Worm (Caenorhabditis elegans) whole organism, late embryonic: ENCODE measurements around the gene srr-3.

Source experiments
- C08G9.2 ChIP-seq: sonication (generic microtip); optimal IDR thresholded peaks from 2 replicates; lab custom pipeline; 2016; ENCODE audit warnings: mild to moderate bottlenecking, missing genetic modification characterization, moderate library complexity, missing compliant biosample characterization
- C38D4.7 ChIP-seq: fragments of 200-800 bp; sonication (Bioruptor generic); optimal IDR thresholded peaks from 2 replicates; lab custom pipeline; 2018; ENCODE audit warnings: mild to moderate bottlenecking, missing genetic modification characterization, moderate library complexity, missing compliant biosample characterization
- ama-1 ChIP-seq: fragments of 150-350 bp; optimal IDR thresholded peaks from 2 replicates; lab custom pipeline; 2014
- ceh-14 ChIP-seq: sonication (generic microtip); optimal IDR thresholded peaks from 2 replicates; lab custom pipeline; 2016; ENCODE audit warnings: missing genotype, missing genetic modification characterization, missing compliant biosample characterization
- ceh-18 ChIP-seq: sonication (generic microtip); optimal IDR thresholded peaks from 2 replicates; lab custom pipeline; 2016; ENCODE audit warnings: missing genetic modification characterization, missing compliant biosample characterization
- ceh-19 ChIP-seq: fragments of 200-800 bp; sonication (Bioruptor generic); optimal IDR thresholded peaks from 2 replicates; lab custom pipeline; 2018; ENCODE audit warnings: mild to moderate bottlenecking, missing genetic modification characterization, missing compliant biosample characterization
- ceh-30 ChIP-seq: fragments of 150-350 bp; optimal IDR thresholded peaks from 2 replicates; lab custom pipeline; 2014; ENCODE audit warnings: missing biosample characterization, missing genetic modification characterization
- ceh-45 ChIP-seq: fragments of 200-800 bp; sonication (Bioruptor generic); IDR thresholded peaks from 2 replicates; pipeline ENCODE4 v1.3.6; 2022; ENCODE audit warnings: missing genetic modification reagents, missing genetic modification characterization, missing compliant biosample characterization
- ceh-6 ChIP-seq: fragments of 200-800 bp; sonication (Bioruptor generic); optimal IDR thresholded peaks from 2 replicates; lab custom pipeline; 2018; ENCODE audit warnings: mild to moderate bottlenecking, missing genetic modification characterization, missing compliant biosample characterization
- ceh-9 ChIP-seq: sonication (generic microtip); optimal IDR thresholded peaks from 2 replicates; lab custom pipeline; 2016; ENCODE audit warnings: mild to moderate bottlenecking, missing genetic modification characterization, inconsistent platforms, missing compliant biosample characterization
- che-1 ChIP-seq: sonication (generic microtip); optimal IDR thresholded peaks from 2 replicates; lab custom pipeline; 2016; ENCODE audit warnings: mild to moderate bottlenecking, missing genetic modification characterization, missing compliant biosample characterization
- dmd-4 ChIP-seq: sonication (generic microtip); optimal IDR thresholded peaks from 2 replicates; lab custom pipeline; 2016; ENCODE audit warnings: borderline replicate concordance, missing genetic modification characterization, missing compliant biosample characterization
- ets-4 ChIP-seq: sonication (generic microtip); optimal IDR thresholded peaks from 2 replicates; lab custom pipeline; 2016; ENCODE audit warnings: missing genetic modification characterization, missing compliant biosample characterization
- fax-1 ChIP-seq: sonication (generic microtip); optimal IDR thresholded peaks from 2 replicates; lab custom pipeline; 2016; ENCODE audit warnings: missing genotype, missing genetic modification characterization, missing compliant biosample characterization
- fkh-10 ChIP-seq: fragments of 150-350 bp; optimal IDR thresholded peaks from 2 replicates; lab custom pipeline; 2014; ENCODE audit warnings: missing biosample characterization, missing genetic modification reagents, missing genetic modification characterization
- fkh-6 ChIP-seq: sonication (generic microtip); optimal IDR thresholded peaks from 2 replicates; lab custom pipeline; 2016; ENCODE audit warnings: missing genetic modification characterization, missing compliant biosample characterization
- gmeb-2 ChIP-seq: sonication (generic microtip); optimal IDR thresholded peaks from 2 replicates; lab custom pipeline; 2016; ENCODE audit warnings: missing genetic modification characterization, inconsistent platforms, missing compliant biosample characterization
- hlh-30 ChIP-seq: sonication (generic microtip); optimal IDR thresholded peaks from 2 replicates; lab custom pipeline; 2017; ENCODE audit warnings: antibody characterized with exemption, missing genetic modification characterization, missing compliant biosample characterization; ENCODE audit not compliant: insufficient read depth
- hlh-8 ChIP-seq: sonication (generic microtip); optimal IDR thresholded peaks from 2 replicates; lab custom pipeline; 2016; ENCODE audit warnings: missing genotype, missing genetic modification characterization, missing compliant biosample characterization
- lim-6 ChIP-seq: sonication (generic microtip); optimal IDR thresholded peaks from 2 replicates; lab custom pipeline; 2016; ENCODE audit warnings: missing genetic modification characterization, missing compliant biosample characterization
- lin-11 ChIP-seq: fragments of 200-800 bp; sonication (Bioruptor generic); optimal IDR thresholded peaks from 2 replicates; lab custom pipeline; 2018; ENCODE audit warnings: mild to moderate bottlenecking, missing genetic modification characterization, missing compliant biosample characterization
- nfya-1 ChIP-seq: sonication (generic microtip); optimal IDR thresholded peaks from 2 replicates; lab custom pipeline; 2017; ENCODE audit warnings: missing genetic modification characterization, mild to moderate bottlenecking, missing compliant biosample characterization, antibody characterized with exemption, moderate library complexity
- nhr-11 ChIP-seq: fragments of 150-350 bp; optimal IDR thresholded peaks from 2 replicates; lab custom pipeline; 2014; ENCODE audit warnings: missing biosample characterization, missing genetic modification characterization
- nhr-232 ChIP-seq: sonication (generic microtip); optimal IDR thresholded peaks from 2 replicates; lab custom pipeline; 2016; ENCODE audit warnings: missing genetic modification characterization, missing compliant biosample characterization
- npax-4 ChIP-seq: sonication (generic microtip); optimal IDR thresholded peaks from 2 replicates; lab custom pipeline; 2016; ENCODE audit warnings: missing genetic modification characterization, missing compliant biosample characterization
- pax-1 ChIP-seq: fragments of 150-350 bp; optimal IDR thresholded peaks from 2 replicates; lab custom pipeline; 2014; ENCODE audit warnings: missing biosample characterization, missing genetic modification characterization
- pha-2 ChIP-seq: sonication (generic microtip); optimal IDR thresholded peaks from 2 replicates; lab custom pipeline; 2017; ENCODE audit warnings: mild to moderate bottlenecking, missing genetic modification characterization, missing compliant biosample characterization
- pha-4 ChIP-seq: fragments of 150-350 bp; optimal IDR thresholded peaks from 2 replicates; lab custom pipeline; 2018; ENCODE audit warnings: missing biosample characterization, missing genetic modification reagents, missing genetic modification characterization
- pqm-1 ChIP-seq: sonication (generic microtip); optimal IDR thresholded peaks from 2 replicates; lab custom pipeline; 2016; ENCODE audit warnings: missing genetic modification characterization, missing compliant biosample characterization
- rnt-1 ChIP-seq: sonication (generic microtip); optimal IDR thresholded peaks from 2 replicates; lab custom pipeline; 2016; ENCODE audit warnings: missing genetic modification characterization, missing compliant biosample characterization
- sox-2 ChIP-seq: fragments of 200-800 bp; sonication (Bioruptor generic); IDR thresholded peaks from 2 replicates; pipeline ENCODE4 v1.3.6; 2022; ENCODE audit warnings: missing genetic modification reagents, missing genetic modification characterization, missing compliant biosample characterization
- syd-9 ChIP-seq: sonication (generic microtip); optimal IDR thresholded peaks from 2 replicates; lab custom pipeline; 2016; ENCODE audit warnings: mild to moderate bottlenecking, missing genetic modification characterization, moderate library complexity, missing compliant biosample characterization
- tbx-2 ChIP-seq: sonication (generic microtip); optimal IDR thresholded peaks from 2 replicates; lab custom pipeline; 2016; ENCODE audit warnings: missing genetic modification characterization, missing compliant biosample characterization
- ttx-3 ChIP-seq: sonication (generic microtip); optimal IDR thresholded peaks from 2 replicates; lab custom pipeline; 2016; ENCODE audit warnings: missing genetic modification reagents, missing genetic modification characterization, missing compliant biosample characterization
- unc-55 ChIP-seq: sonication (generic microtip); optimal IDR thresholded peaks from 2 replicates; lab custom pipeline; 2017; ENCODE audit warnings: missing biosample characterization, missing genetic modification reagents, missing genetic modification characterization
- unc-86 ChIP-seq: sonication (generic microtip); optimal IDR thresholded peaks from 2 replicates; lab custom pipeline; 2016; ENCODE audit warnings: missing genetic modification characterization, missing compliant biosample characterization
- ztf-16 ChIP-seq: sonication (generic microtip); optimal IDR thresholded peaks from 2 replicates; lab custom pipeline; 2017; ENCODE audit warnings: missing genetic modification characterization, missing compliant biosample characterization

Gene srr-3

ce11 chrV:16480919-16481630 is 27.5 kb downstream of the srr-3 start, which contains the start of the genes F57E7.4 and spig-6:
Gene F57E7.4 (minus strand): TSS chrV:16481019.
Gene spig-6 (plus strand): TSS chrV:16481580.
- TF ChIP-seq lin-11 (tag; lab: Kevin White, UChicago) (no peak), sox-2 (GFP tag; lab: Robert Waterston, UW) (no peak), ceh-18 (tag; lab: Kevin White, UChicago) (no peak)

- TF ChIP-seq ceh-14 (tag; lab: Kevin White, UChicago) (no peak), ceh-30 (no peak), nhr-232 (tag; lab: Kevin White, UChicago) (no peak), fkh-6 (tag; lab: Kevin White, UChicago) (no peak), ttx-3 (tag; lab: Kevin White, UChicago) (no peak), ets-4 (no peak), ceh-6 (GFP tag; lab: Kevin White, UChicago) (no peak), syd-9 (tag; lab: Kevin White, UChicago) (no peak), ztf-16 (tag; lab: Kevin White, UChicago) (no peak), tbx-2 (no peak), hlh-30 (tag; lab: Kevin White, UChicago) (no peak), C38D4.7 (GFP tag; lab: Kevin White, UChicago) (no peak), ceh-45 (no peak), pax-1 (tag; lab: Kevin White, UChicago) (no peak), pha-2 (no peak), unc-86 (tag; lab: Kevin White, UChicago) (no peak), fkh-10 (GFP tag; lab: Kevin White, UChicago) (no peak), fax-1 (tag; lab: Kevin White, UChicago) (no peak)
Observed at ce11 chrV:16479275-16479674, 29.3 kb downstream of the srr-3 start, which contains the start of gene T08G3.11. Gene T08G3.11 (minus strand): TSS chrV:16479375.

- TF ChIP-seq ama-1 (lab: Kevin White, UChicago): no peak
- TF ChIP-seq npax-4 (tag; lab: Kevin White, UChicago): no peak
Observed at ce11 chrV:16471995-16472563, 36.5 kb downstream of the srr-3 start, which contains the start of gene srw-35. Gene srw-35 (plus strand): TSS chrV:16472513.

- TF ChIP-seq nhr-232 (tag; lab: Kevin White, UChicago): no peak
- TF ChIP-seq nfya-1 (tag; lab: Kevin White, UChicago): no peak
- no peak for TF ChIP-seq gmeb-2 (tag; lab: Kevin White, UChicago)
- no peak for TF ChIP-seq unc-55 (GFP tag; lab: Kevin White, UChicago)
- no peak for TF ChIP-seq C08G9.2 (tag; lab: Kevin White, UChicago)
- no peak for TF ChIP-seq che-1 (tag; lab: Kevin White, UChicago)
- no peak for TF ChIP-seq rnt-1 (tag; lab: Kevin White, UChicago)
- TF ChIP-seq pqm-1 (tag; lab: Kevin White, UChicago): no peak
- no peak for TF ChIP-seq sox-2 (GFP tag; lab: Robert Waterston, UW)
- no peak for TF ChIP-seq nhr-11 (tag; lab: Kevin White, UChicago)
- TF ChIP-seq lim-6 (tag; lab: Kevin White, UChicago): no peak
- no peak for TF ChIP-seq ceh-19 (GFP tag; lab: Kevin White, UChicago)
- no peak for TF ChIP-seq ceh-9
- TF ChIP-seq hlh-8: no peak
- TF ChIP-seq dmd-4 (tag; lab: Kevin White, UChicago): no peak
- no peak for TF ChIP-seq pha-4 (tag; lab: Kevin White, UChicago)
Observed at ce11 chrV:16470916-16471315, 37.7 kb downstream of the srr-3 start, which contains the start of gene srh-138. Gene srh-138 (minus strand): TSS chrV:16471016.
